Worm (Caenorhabditis elegans): ENCODE data around the gene nhr-117.

ce11 chrV:1577092-1577709 lies 44.1 kb downstream of the nhr-117 start:
- TF ChIP-seq sptf-1 (tag; optimal IDR thresholded peaks at IDR 0.05) (no peak), nhr-237 (tag; optimal IDR thresholded peaks at IDR 0.05) (no peak)
